Fruit fly (Drosophila melanogaster): ENCODE data around the gene Vps16B.
A peak's percentile ranks its signal among the peaks of the same experiment; 100 is the strongest.

DNA sequence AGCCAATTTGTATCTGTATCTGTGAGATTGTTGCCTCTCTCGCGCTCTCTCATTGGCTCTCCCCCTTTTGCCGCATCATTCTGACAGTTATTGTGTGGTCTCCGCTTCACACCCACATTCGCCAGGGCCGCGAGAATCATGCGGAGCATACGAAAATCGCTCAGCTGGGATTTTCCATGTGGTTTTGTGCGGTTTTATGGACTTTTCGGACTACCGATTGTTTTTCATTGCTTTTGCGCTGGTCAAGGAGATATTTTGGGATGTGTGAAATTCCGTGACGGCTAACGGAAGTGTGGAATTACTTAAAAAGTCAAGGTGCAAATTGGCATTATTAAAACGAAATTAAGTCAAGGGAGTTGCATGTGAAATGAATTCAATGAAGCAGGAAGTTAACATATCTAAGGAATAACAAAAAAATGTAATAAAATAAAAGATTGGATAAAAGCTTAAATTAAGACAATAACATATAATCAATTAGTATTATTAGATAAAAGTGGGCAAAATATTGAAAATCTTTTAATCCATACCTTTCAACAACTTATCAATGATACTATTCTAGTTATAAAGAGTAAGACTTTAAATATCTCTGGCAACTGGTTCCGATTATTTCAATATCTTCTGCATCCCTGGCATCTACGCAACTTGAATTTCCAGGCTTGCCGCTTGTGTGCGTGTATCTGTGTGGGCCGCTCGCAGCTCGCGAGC lies 44.0 kb downstream of the Vps16B start:
- TF ChIP-seq CG6163 (GFP tag; IDR thresholded peaks at IDR 0.05) = peak; percentile 74
- TF ChIP-seq vri (GFP tag; optimal IDR thresholded peaks at IDR 0.05) = no peak
- TF ChIP-seq Ets96B (tag; optimal IDR thresholded peaks at IDR 0.05) = peak; percentile 16
- no peak for TF ChIP-seq net (GFP tag; optimal IDR thresholded peaks at IDR 0.05)
- no peak for TF ChIP-seq Lpt (GFP tag; optimal IDR thresholded peaks at IDR 0.05)
- no peak for TF ChIP-seq dac (GFP tag; optimal IDR thresholded peaks at IDR 0.05)
- no peak for TF ChIP-seq CG11294 (GFP tag; IDR thresholded peaks at IDR 0.05)
- TF ChIP-seq CG1621 (tag; optimal IDR thresholded peaks at IDR 0.05) = no peak
- no peak for TF ChIP-seq Sox14 (GFP tag; optimal IDR thresholded peaks at IDR 0.05)
